Worm (Caenorhabditis elegans): ENCODE results near the gene osm-9.

Gene osm-9

DNA sequence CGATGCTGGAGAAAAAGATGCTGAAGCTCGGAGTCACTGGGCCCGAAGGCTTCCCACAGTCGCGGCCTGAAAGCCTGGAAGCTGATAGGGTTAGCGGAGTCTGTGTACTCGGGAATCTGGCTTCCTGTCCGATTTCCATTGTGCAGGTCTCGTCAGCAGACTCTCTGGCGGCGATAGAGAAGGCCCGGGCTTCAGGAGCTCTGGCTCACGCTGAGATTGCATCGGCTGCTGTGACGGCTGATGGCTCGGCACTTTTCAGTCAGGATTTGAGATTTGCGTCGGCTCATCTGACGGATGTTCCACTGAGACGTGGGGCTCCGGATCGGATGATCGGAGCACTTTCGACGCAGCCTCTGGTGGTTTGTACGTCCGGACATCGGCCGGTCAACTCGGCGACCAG is 33.8 kb downstream of the osm-9 start:
- TF ChIP-seq tbx-11 (GFP tag; IDR thresholded peaks at IDR 0.05): no peak
- no peak for TF ChIP-seq sea-1 (GFP tag; conservative IDR thresholded peaks at IDR 0.05)
- 0 out of 2 replicates have a peak, but pooled peaks have one; percentile 29 for TF ChIP-seq scrt-1 (GFP tag; IDR thresholded peaks at IDR 0.05)
- TF ChIP-seq aly-1 (tag; optimal IDR thresholded peaks at IDR 0.05): no peak

DNA sequence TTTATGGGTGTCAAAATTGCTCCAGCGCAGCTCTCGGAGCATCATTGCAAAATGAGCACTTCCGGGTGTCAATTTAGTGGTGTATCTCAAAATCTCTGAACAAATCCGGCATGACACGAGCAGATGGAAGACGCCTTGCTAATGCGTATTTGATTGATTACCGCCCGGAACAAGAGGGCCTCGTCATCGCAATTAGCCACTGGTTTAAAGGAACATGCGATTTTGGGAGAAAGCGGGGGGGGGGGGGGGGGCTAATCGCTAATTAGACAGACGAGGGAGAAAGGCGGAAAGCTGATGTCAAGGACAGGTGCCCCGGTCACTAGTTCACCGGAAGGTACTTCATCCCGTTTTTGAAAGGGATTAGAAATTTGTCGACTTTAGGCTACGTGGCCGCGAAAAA is 35.5 kb downstream of the osm-9 start:
- no peak for TF ChIP-seq sea-1 (GFP tag; conservative IDR thresholded peaks at IDR 0.05)
- peak; percentile 39 for TF ChIP-seq ceh-36 (tag; optimal IDR thresholded peaks at IDR 0.05)
- TF ChIP-seq flt-1 (GFP tag; IDR thresholded peaks at IDR 0.05): 0 out of 2 replicates have a peak, but pooled peaks have one; percentile 18

DNA sequence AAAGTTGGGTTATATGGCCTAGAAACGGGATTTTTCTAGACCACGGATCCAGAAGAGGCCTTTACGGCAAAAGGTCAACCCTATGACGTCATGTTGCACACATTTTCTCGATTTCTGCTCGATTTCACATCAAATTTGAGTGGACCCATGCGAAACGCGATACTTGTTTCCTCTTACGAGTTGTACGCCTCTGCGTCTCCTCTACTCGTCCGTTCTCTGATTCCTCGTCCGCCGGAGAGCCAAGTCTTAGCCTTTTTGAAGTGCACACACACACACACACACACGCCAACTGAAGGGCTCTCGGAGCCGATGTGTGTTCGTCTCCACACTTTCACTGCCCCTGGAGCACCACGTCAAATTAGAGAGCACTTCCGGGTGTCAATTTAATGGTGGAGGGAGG is 36.3 kb downstream of the osm-9 start:
- TF ChIP-seq scrt-1 (GFP tag; IDR thresholded peaks at IDR 0.05): no peak
- 0 out of 2 replicates have a peak, but pooled peaks have one; percentile 9 for TF ChIP-seq flt-1 (GFP tag; IDR thresholded peaks at IDR 0.05)

DNA sequence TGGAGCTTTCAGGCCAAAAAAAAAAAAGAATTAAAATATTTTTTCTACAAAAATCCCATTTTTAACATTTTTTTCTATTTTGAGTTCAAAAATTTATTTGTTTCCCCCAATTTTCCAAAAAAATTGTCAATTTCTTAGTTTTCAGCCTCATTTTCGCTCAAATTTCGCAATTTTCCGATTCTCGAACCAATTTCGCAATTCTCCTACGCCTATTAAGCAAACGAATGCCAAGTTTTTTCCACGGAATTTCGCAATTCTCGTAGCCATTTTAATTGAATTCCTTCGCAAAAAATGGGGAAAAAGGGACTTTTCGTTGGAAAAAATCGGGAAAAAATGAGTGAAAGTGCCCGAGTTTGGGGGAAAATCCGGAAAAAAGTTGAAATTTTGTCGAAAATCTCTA is 36.9 kb downstream of the osm-9 start:
- TF ChIP-seq hmg-4 (GFP tag; optimal IDR thresholded peaks at IDR 0.05) (no peak), tra-4 (tag; optimal IDR thresholded peaks at IDR 0.05) (no peak), ceh-36 (tag; optimal IDR thresholded peaks at IDR 0.05) (no peak), hmbx-1 (tag; optimal IDR thresholded peaks at IDR 0.05) (no peak), F13C5.2 (tag; optimal IDR thresholded peaks at IDR 0.05) (no peak), scrt-1 (GFP tag; IDR thresholded peaks at IDR 0.05) (no peak), ceh-13 (GFP tag; optimal IDR thresholded peaks at IDR 0.05) (no peak), hnd-1 (tag; optimal IDR thresholded peaks at IDR 0.05) (no peak), flt-1 (GFP tag; IDR thresholded peaks at IDR 0.05) (no peak), ama-1 (optimal IDR thresholded peaks at IDR 0.05) (no peak), aly-1 (tag; optimal IDR thresholded peaks at IDR 0.05) (no peak), ets-7 (tag; optimal IDR thresholded peaks at IDR 0.05) (no peak), tbx-11 (GFP tag; IDR thresholded peaks at IDR 0.05) (no peak), tbx-37 (GFP tag; conservative IDR thresholded peaks at IDR 0.05) (no peak), sea-1 (GFP tag; conservative IDR thresholded peaks at IDR 0.05) (no peak), B0310.2 (tag; optimal IDR thresholded peaks at IDR 0.05) (no peak), pes-1 (GFP tag; IDR thresholded peaks at IDR 0.05) (no peak)

DNA sequence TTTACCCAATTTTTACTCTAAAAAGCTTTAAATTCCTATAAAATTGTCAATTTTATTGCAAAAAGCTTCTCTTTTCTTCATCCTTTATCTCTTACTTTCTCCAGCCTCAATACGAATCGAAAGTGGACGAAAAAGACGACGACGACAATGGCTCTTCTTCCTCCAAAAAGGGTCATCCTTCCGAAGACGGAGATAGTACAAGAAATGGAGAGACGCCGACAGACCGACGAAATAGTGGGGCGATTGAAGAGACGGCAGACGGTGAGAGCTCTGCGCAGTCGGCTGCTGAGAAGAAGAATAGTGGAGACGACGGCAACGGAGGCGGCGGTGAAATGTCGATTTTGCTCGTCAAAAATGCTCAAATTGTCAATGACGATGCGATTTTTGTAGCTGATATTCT is 37.9 kb downstream of the osm-9 start:
- TF ChIP-seq hmbx-1 (tag; optimal IDR thresholded peaks at IDR 0.05) (no peak), tbx-11 (GFP tag; IDR thresholded peaks at IDR 0.05) (no peak), scrt-1 (GFP tag; IDR thresholded peaks at IDR 0.05) (no peak)

DNA sequence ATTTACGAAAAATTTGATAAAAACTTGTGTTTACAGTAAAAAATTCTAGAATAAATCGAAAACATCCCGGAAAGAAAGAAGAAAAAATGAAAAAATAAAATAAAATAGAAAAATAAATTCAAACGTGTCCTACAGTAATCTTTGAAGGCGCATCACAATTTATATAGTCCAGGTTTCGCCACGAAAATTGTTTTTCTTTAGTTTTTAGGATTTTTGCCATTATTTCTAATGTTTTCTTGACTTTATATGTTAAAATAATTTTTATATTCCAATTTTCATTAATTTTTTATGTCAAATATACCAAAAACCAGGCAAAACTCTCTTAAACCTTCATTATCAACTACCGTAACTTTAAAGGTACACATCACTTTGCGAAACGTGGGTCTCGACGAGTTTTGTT is 39.6 kb downstream of the osm-9 start:
- TF ChIP-seq tbx-37 (GFP tag; conservative IDR thresholded peaks at IDR 0.05): no peak
- TF ChIP-seq ceh-13 (GFP tag; optimal IDR thresholded peaks at IDR 0.05): no peak
- TF ChIP-seq flt-1 (GFP tag; IDR thresholded peaks at IDR 0.05): no peak
- no peak for TF ChIP-seq ceh-36 (tag; optimal IDR thresholded peaks at IDR 0.05)
- TF ChIP-seq hnd-1 (tag; optimal IDR thresholded peaks at IDR 0.05): no peak

DNA sequence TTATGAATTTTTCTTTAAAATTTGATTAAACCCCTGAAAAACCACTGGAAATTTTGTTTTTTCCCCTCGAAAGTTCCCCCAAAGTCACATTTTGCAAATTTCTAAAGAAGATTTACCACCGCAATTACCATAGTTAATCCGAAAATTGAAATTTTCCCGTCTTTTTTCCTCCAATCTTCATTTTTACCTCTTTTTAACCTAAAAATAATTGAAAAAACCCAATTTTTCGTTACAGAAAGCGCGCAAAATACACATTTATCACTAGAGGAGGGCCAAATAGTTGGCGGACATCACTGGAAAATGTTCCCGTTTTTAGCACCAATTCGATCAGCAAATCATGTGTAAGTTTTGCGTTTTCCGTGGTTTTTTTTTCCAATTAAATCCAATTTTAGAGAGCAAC is 40.6 kb downstream of the osm-9 start, which contains the start of gene unc-33:
unc-33 (plus strand) TSS at position 301 of the 400 bp plus-strand sequence.
- TF ChIP-seq ceh-36 (tag; optimal IDR thresholded peaks at IDR 0.05) (no peak), hmg-4 (GFP tag; optimal IDR thresholded peaks at IDR 0.05) (no peak), sea-1 (GFP tag; conservative IDR thresholded peaks at IDR 0.05) (no peak), flt-1 (GFP tag; IDR thresholded peaks at IDR 0.05) (no peak), aly-1 (tag; optimal IDR thresholded peaks at IDR 0.05) (no peak), tbx-11 (GFP tag; IDR thresholded peaks at IDR 0.05) (no peak), B0310.2 (tag; optimal IDR thresholded peaks at IDR 0.05) (no peak), pes-1 (GFP tag; IDR thresholded peaks at IDR 0.05) (no peak), scrt-1 (GFP tag; IDR thresholded peaks at IDR 0.05) (no peak), tra-4 (tag; optimal IDR thresholded peaks at IDR 0.05) (no peak), ceh-13 (GFP tag; optimal IDR thresholded peaks at IDR 0.05) (no peak), ama-1 (optimal IDR thresholded peaks at IDR 0.05) (no peak), hmbx-1 (tag; optimal IDR thresholded peaks at IDR 0.05) (no peak), tbx-37 (GFP tag; conservative IDR thresholded peaks at IDR 0.05) (no peak), hnd-1 (tag; optimal IDR thresholded peaks at IDR 0.05) (no peak), F13C5.2 (tag; optimal IDR thresholded peaks at IDR 0.05) (no peak), ets-7 (tag; optimal IDR thresholded peaks at IDR 0.05) (no peak)

DNA sequence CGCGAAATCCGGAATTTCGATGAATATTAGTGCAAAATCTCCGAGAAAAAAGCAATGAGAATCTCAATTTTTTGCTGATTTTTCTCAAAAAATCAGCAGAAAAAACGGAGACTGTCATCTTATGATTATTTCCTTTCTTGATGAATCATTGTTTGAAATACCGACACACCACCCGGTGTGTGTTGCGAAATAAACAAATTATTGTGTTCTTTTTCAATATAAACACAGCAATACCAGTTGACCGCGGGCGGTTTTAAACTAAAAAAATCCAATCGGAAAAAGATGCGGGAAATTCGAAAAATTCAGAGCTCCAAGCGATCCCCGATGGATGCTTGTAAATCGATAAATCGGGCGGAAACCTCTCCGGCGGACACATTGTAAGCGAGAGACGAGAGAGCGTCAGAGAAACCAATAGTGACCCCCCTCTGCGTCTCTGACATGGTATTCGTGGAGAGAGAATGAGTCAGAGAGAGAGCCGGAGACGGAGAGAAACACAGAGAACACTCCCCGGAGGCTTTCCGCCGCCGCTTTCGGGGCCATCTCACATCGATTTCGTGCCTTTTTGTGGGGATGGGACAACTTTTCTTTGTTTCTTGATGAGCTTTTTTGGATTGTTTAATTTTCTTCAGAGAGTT is 41.7 kb downstream of the osm-9 start:
- no peak for TF ChIP-seq pes-1 (GFP tag; IDR thresholded peaks at IDR 0.05)
- TF ChIP-seq hmg-4 (GFP tag; optimal IDR thresholded peaks at IDR 0.05): peak; percentile 65

DNA sequence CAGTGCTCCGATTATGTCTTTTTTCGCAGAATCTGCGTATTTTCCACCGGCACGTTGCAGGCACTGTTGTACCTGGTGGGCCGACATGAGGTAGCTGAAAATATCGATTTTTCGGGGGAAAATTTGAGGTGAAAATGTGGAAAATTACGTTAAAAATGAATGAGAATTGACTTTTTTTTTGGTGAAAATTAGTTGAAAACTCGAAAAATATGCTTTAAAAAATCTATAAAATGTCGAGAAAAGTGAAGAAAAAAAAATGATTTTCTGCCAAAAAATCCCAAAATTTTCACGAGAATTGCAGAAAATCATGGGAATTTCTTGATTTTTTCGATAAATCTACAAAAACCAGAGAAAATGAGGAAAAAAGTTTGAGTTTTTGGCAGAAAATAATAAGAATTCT is 42.8 kb downstream of the osm-9 start, which contains the start of gene tsg-101:
tsg-101 (minus strand) TSS at position 101 of the 400 bp plus-strand sequence.
- TF ChIP-seq flt-1 (GFP tag; IDR thresholded peaks at IDR 0.05) (no peak), ceh-13 (GFP tag; optimal IDR thresholded peaks at IDR 0.05) (no peak), ets-7 (tag; optimal IDR thresholded peaks at IDR 0.05) (no peak), hmbx-1 (tag; optimal IDR thresholded peaks at IDR 0.05) (no peak), scrt-1 (GFP tag; IDR thresholded peaks at IDR 0.05) (no peak), ceh-36 (tag; optimal IDR thresholded peaks at IDR 0.05) (no peak), hmg-4 (GFP tag; optimal IDR thresholded peaks at IDR 0.05) (no peak), sea-1 (GFP tag; conservative IDR thresholded peaks at IDR 0.05) (no peak), ama-1 (optimal IDR thresholded peaks at IDR 0.05) (no peak), F13C5.2 (tag; optimal IDR thresholded peaks at IDR 0.05) (no peak), pes-1 (GFP tag; IDR thresholded peaks at IDR 0.05) (no peak), tra-4 (tag; optimal IDR thresholded peaks at IDR 0.05) (no peak), tbx-11 (GFP tag; IDR thresholded peaks at IDR 0.05) (no peak), B0310.2 (tag; optimal IDR thresholded peaks at IDR 0.05) (no peak)

Measured in whole organism, early embryonic.